Worm (Caenorhabditis elegans) whole organism, L3 larva: Measurements from ENCODE around the gene C49H3.4.

Experiments used
- aly-2 ChIP-seq: fragments of 150-350 bp; optimal IDR thresholded peaks from 2 replicates; lab custom pipeline; 2014; ENCODE audit warnings: missing biosample characterization, missing genetic modification characterization
- nhr-11 ChIP-seq: fragments of 150-350 bp; optimal IDR thresholded peaks from 2 replicates; lab custom pipeline; 2014; ENCODE audit warnings: missing biosample characterization, missing genetic modification characterization
- nhr-12 ChIP-seq: fragments of 150-350 bp; optimal IDR thresholded peaks from 2 replicates; lab custom pipeline; 2014; ENCODE audit warnings: missing biosample characterization, missing genetic modification characterization
- nhr-25 ChIP-seq: sonication (generic microtip); optimal IDR thresholded peaks from 2 replicates; lab custom pipeline; 2017; ENCODE audit warnings: missing biosample characterization, missing genetic modification characterization
- nhr-76 ChIP-seq: fragments of 150-350 bp; sonication (generic microtip); optimal IDR thresholded peaks from 5 replicates; lab custom pipeline; 2014; ENCODE audit warnings: missing biosample characterization, missing genetic modification characterization
- nhr-77 ChIP-seq: fragments of 150-350 bp; optimal IDR thresholded peaks from 2 replicates; lab custom pipeline; 2014; ENCODE audit warnings: missing biosample characterization, missing genetic modification characterization
- sea-2 ChIP-seq: fragments of 150-350 bp; sonication (generic microtip); optimal IDR thresholded peaks from 4 replicates; lab custom pipeline; 2014; ENCODE audit warnings: missing biosample characterization, missing genetic modification reagents, missing genetic modification characterization
- zag-1 ChIP-seq: fragments of 150-350 bp; optimal IDR thresholded peaks from 2 replicates; lab custom pipeline; 2014; ENCODE audit warnings: missing biosample characterization, missing genetic modification characterization
- ztf-11 ChIP-seq: fragments of 150-350 bp; optimal IDR thresholded peaks from 2 replicates; lab custom pipeline; 2014; ENCODE audit warnings: missing biosample characterization, missing genetic modification characterization

DNA sequence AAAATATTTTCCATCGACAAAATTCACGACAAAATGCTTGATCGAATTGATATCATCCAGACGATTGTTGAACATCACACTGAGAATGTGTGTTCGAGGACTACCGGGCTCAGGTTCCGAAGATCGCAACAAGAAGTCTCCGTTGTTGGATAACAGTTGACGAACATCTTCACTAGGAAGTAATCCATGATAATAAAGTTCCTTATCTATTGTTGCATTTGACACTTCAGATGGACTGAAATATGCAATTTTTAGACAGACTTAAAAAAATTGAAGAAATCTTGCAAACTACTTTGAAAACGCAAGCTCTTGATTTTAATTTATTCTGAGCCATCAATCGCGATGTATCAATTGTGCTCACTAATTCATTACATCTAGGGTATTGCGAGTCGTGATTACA is 37.8 kb upstream of the C49H3.4 start:
- TF ChIP-seq nhr-76 (tag; lab: Kevin White, UChicago), result no peak
- no peak for TF ChIP-seq aly-2
- no peak for TF ChIP-seq sea-2 (GFP tag; lab: Kevin White, UChicago)
- TF ChIP-seq nhr-12 (tag; lab: Kevin White, UChicago), result no peak
- TF ChIP-seq nhr-25, result no peak
- TF ChIP-seq ztf-11 (tag; lab: Kevin White, UChicago), result no peak
- TF ChIP-seq zag-1, result no peak
- TF ChIP-seq nhr-77 (tag; lab: Kevin White, UChicago), result no peak
- TF ChIP-seq nhr-11 (tag; lab: Kevin White, UChicago), result no peak
